Worm (Caenorhabditis elegans) whole organism, young adult: ENCODE data around the gene str-246.

Source experiments
- gei-17 ChIP-seq: fragments of 200-800 bp; sonication (Bioruptor generic); optimal IDR thresholded peaks from 2 replicates; lab custom pipeline; 2018; ENCODE audit warnings: mild to moderate bottlenecking, missing genetic modification characterization, missing compliant biosample characterization
- madf-3 ChIP-seq: fragments of 200-800 bp; sonication (Bioruptor generic); IDR thresholded peaks from 2 replicates; pipeline ENCODE4 v1.3.6; 2022; ENCODE audit warnings: missing genetic modification reagents, missing genetic modification characterization, missing compliant biosample characterization
- unc-62 ChIP-seq: fragments of 150-350 bp; optimal IDR thresholded peaks from 2 replicates; lab custom pipeline; 2014; ENCODE audit warnings: missing biosample characterization, missing genetic modification reagents, missing genetic modification characterization
- zfh-2 ChIP-seq: fragments of 200-800 bp; sonication (Bioruptor generic); conservative IDR thresholded peaks from 2 replicates; pipeline ENCODE4 v1.3.6; 2022; ENCODE audit warnings: missing genetic modification reagents, missing genetic modification characterization, missing compliant biosample characterization

DNA sequence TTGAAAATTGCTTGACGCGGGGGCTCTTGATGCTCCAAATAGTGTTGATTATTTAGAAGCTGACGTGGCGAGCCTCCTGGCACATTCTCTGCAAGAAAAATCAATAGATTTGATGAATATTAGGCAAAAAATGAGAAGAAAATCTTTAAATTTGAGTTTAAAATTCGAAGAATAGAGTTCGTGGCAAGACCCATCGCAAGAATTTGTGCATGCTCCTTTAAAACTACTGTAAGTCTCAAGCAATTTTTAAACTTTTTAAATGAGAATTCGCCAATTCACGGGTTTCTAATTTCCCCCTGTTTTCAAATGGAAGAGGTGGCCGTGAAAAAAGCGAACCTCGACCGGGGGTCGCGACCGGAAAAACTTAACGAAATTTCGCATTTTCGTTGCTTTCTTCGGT is 36.3 kb downstream of the str-246 start:
- TF ChIP-seq zfh-2 (GFP tag; lab: Robert Waterston, UW), result no peak
- no peak for TF ChIP-seq gei-17
- no peak for TF ChIP-seq madf-3 (GFP tag; lab: Robert Waterston, UW)
- no peak for TF ChIP-seq unc-62 (GFP tag; lab: Kevin White, UChicago)
